Fruit fly (Drosophila melanogaster) whole organism, wandering third instar larva: ENCODE measurements around the gene PolA1.
A peak's percentile ranks its signal among the peaks of the same experiment; 100 is the strongest.

Experiments used
- Abd-B ChIP-seq: fragments of >200 bp; optimal IDR thresholded peaks from 2 replicates; lab custom pipeline; 2017; ENCODE audit warnings: missing biosample characterization, missing genetic modification characterization
- CG32264 ChIP-seq: fragments of 200-800 bp; sonication (Bioruptor generic); optimal IDR thresholded peaks from 2 replicates; lab custom pipeline; 2016; ENCODE audit warnings: missing biosample characterization, missing genetic modification characterization
- CG9705 ChIP-seq: fragments of 200-800 bp; sonication (Bioruptor generic); optimal IDR thresholded peaks from 2 replicates; lab custom pipeline; 2018; ENCODE audit warnings: missing biosample characterization, mild to moderate bottlenecking, missing genetic modification characterization
- CrebA ChIP-seq: fragments of 200-800 bp; sonication (Bioruptor generic); optimal IDR thresholded peaks from 2 replicates; lab custom pipeline; 2016; ENCODE audit warnings: missing biosample characterization, mild to moderate bottlenecking, missing genetic modification characterization, borderline replicate concordance
- Dfd ChIP-seq: fragments of >200 bp; optimal IDR thresholded peaks from 2 replicates; lab custom pipeline; 2017; ENCODE audit warnings: missing biosample characterization, missing genetic modification characterization
- Dif ChIP-seq: fragments of 200-275, 200-300 bp; sonication (Bioruptor generic); optimal IDR thresholded peaks from 2 replicates; lab custom pipeline; 2018; ENCODE audit warnings: missing biosample characterization, missing genetic modification characterization; ENCODE audit not compliant: partially characterized antibody
- GATAd ChIP-seq: sonication (Bioruptor generic); optimal IDR thresholded peaks from 2 replicates; lab custom pipeline; 2016; ENCODE audit warnings: missing biosample characterization, missing genetic modification characterization
- HLH106 ChIP-seq: fragments of 200-800 bp; optimal IDR thresholded peaks from 3 replicates; lab custom pipeline; 2019; ENCODE audit warnings: missing biosample characterization, mild to moderate bottlenecking, missing genetic modification characterization, moderate library complexity
- Hnf4 ChIP-seq: fragments of 200-800 bp; sonication (Bioruptor generic); optimal IDR thresholded peaks from 2 replicates; lab custom pipeline; 2016; ENCODE audit warnings: missing biosample characterization, mild to moderate bottlenecking, missing genetic modification characterization
- Hr78 ChIP-seq: fragments of >200 bp; optimal IDR thresholded peaks from 2 replicates; lab custom pipeline; 2017; ENCODE audit warnings: missing biosample characterization, missing genetic modification characterization
- Hr83 ChIP-seq: fragments of 200-300 bp; sonication (Bioruptor generic); optimal IDR thresholded peaks from 2 replicates; lab custom pipeline; 2016; ENCODE audit warnings: missing biosample characterization, mild to moderate bottlenecking, missing genetic modification characterization, moderate library complexity; ENCODE audit not compliant: poor library complexity, severe bottlenecking
- Jra ChIP-seq: sonication (Bioruptor generic); optimal IDR thresholded peaks from 2 replicates; lab custom pipeline; 2016; ENCODE audit warnings: missing biosample characterization, missing genetic modification characterization
- Mio ChIP-seq: sonication (Bioruptor generic); optimal IDR thresholded peaks from 2 replicates; lab custom pipeline; 2016; ENCODE audit warnings: missing biosample characterization, missing genetic modification characterization
- Myc ChIP-seq: fragments of >200 bp; optimal IDR thresholded peaks from 2 replicates; lab custom pipeline; 2017
- N ChIP-seq: fragments of >200 bp; optimal IDR thresholded peaks from 2 replicates; lab custom pipeline; 2018; ENCODE audit warnings: missing biosample characterization, missing external identifiers, missing genetic modification characterization
- OdsH ChIP-seq: fragments of 200-800 bp; sonication (Bioruptor generic); optimal IDR thresholded peaks from 2 replicates; lab custom pipeline; 2016; ENCODE audit warnings: missing biosample characterization, mild to moderate bottlenecking, missing genetic modification characterization
- Rel ChIP-seq, 2 experiments: fragments of 200-800 bp; sonication (Bioruptor generic) in 1 of 2; optimal IDR thresholded peaks; 2 replicates in 1 of 2; 3 replicates in 1 of 2; lab custom pipeline; 2016 to 2019; ENCODE audit warnings: mild to moderate bottlenecking in 2 of 2, missing biosample characterization in 2 of 2, missing genetic modification characterization in 2 of 2, moderate library complexity in 1 of 2
- Sp1 ChIP-seq: fragments of 200-800 bp; sonication (Bioruptor generic); optimal IDR thresholded peaks from 3 replicates; lab custom pipeline; 2019; ENCODE audit warnings: missing biosample characterization, mild to moderate bottlenecking, missing genetic modification characterization, moderate library complexity
- Vsx2 ChIP-seq: fragments of 200-300, 225-300 bp; sonication (Bioruptor generic); optimal IDR thresholded peaks from 2 replicates; lab custom pipeline; 2018; ENCODE audit warnings: missing biosample characterization, missing genetic modification characterization; ENCODE audit not compliant: partially characterized antibody
- br ChIP-seq: fragments of 200-800 bp; sonication (Bioruptor generic); optimal IDR thresholded peaks from 2 replicates; lab custom pipeline; 2016; ENCODE audit warnings: missing biosample characterization, missing genetic modification characterization
- brk ChIP-seq: fragments of 200-800 bp; sonication (Bioruptor generic); optimal IDR thresholded peaks from 2 replicates; lab custom pipeline; 2016; ENCODE audit warnings: missing biosample characterization, mild to moderate bottlenecking, missing genetic modification characterization
- dl ChIP-seq, 2 experiments: fragments of 175-275, 200-275 bp in 1 of 2; fragments of 200-275 bp in 1 of 2; sonication (Bioruptor generic); optimal IDR thresholded peaks; lab custom pipeline; 2018; ENCODE audit warnings: mild to moderate bottlenecking in 2 of 2, missing biosample characterization in 2 of 2, missing genetic modification characterization in 2 of 2, moderate library complexity in 2 of 2; ENCODE audit not compliant: partially characterized antibody in 2 of 2, insufficient read depth in 1 of 2
- dmrt93B ChIP-seq: fragments of 200-800 bp; sonication (Bioruptor generic); optimal IDR thresholded peaks from 2 replicates; lab custom pipeline; 2018; ENCODE audit warnings: missing biosample characterization, mild to moderate bottlenecking, missing genetic modification characterization
- dsf ChIP-seq: sonication (Bioruptor generic); optimal IDR thresholded peaks from 2 replicates; lab custom pipeline; 2016; ENCODE audit warnings: missing biosample characterization, missing genetic modification characterization, borderline replicate concordance
- ey ChIP-seq: fragments of 200-800 bp; sonication (Bioruptor generic); optimal IDR thresholded peaks from 2 replicates; lab custom pipeline; 2016; ENCODE audit warnings: missing biosample characterization, missing genetic modification characterization
- foxo ChIP-seq, 2 experiments: fragments of 200-800 bp; sonication (Bioruptor generic); optimal IDR thresholded peaks; 2 replicates in 1 of 2; 3 replicates in 1 of 2; lab custom pipeline; 2016 to 2017; ENCODE audit warnings: missing biosample characterization in 2 of 2, missing genetic modification characterization in 2 of 2
- fru ChIP-seq: fragments of 200-800 bp; sonication (Bioruptor generic); optimal IDR thresholded peaks from 3 replicates; lab custom pipeline; 2016; ENCODE audit warnings: missing biosample characterization, mild to moderate bottlenecking, missing genetic modification characterization
- h ChIP-seq: fragments of 200-800 bp; sonication (Bioruptor generic); optimal IDR thresholded peaks from 3 replicates; lab custom pipeline; 2016; ENCODE audit warnings: missing biosample characterization, mild to moderate bottlenecking, missing genetic modification characterization
- lola ChIP-seq: fragments of >200 bp; optimal IDR thresholded peaks from 2 replicates; lab custom pipeline; 2017; ENCODE audit warnings: missing biosample characterization, missing genetic modification characterization
- pan ChIP-seq: fragments of >200 bp; optimal IDR thresholded peaks from 2 replicates; lab custom pipeline; 2017
- psq ChIP-seq: fragments of 200-800 bp; sonication (Bioruptor generic); optimal IDR thresholded peaks from 3 replicates; lab custom pipeline; 2017; ENCODE audit warnings: missing biosample characterization, mild to moderate bottlenecking, missing genetic modification characterization, moderate library complexity
- rgr ChIP-seq: fragments of 200-800 bp; sonication (Bioruptor generic); optimal IDR thresholded peaks from 3 replicates; lab custom pipeline; 2016; ENCODE audit warnings: missing biosample characterization, mild to moderate bottlenecking, missing genetic modification characterization
- sage ChIP-seq: fragments of 200-800 bp; sonication (Bioruptor generic); optimal IDR thresholded peaks from 2 replicates; lab custom pipeline; 2016; ENCODE audit warnings: missing biosample characterization, mild to moderate bottlenecking, missing genetic modification characterization
- sv ChIP-seq: fragments of 200-800 bp; sonication (Bioruptor generic); optimal IDR thresholded peaks from 3 replicates; lab custom pipeline; 2016; ENCODE audit warnings: missing biosample characterization, missing genetic modification characterization
- tai ChIP-seq: sonication (Bioruptor generic); optimal IDR thresholded peaks from 2 replicates; lab custom pipeline; 2016; ENCODE audit warnings: missing biosample characterization, missing genetic modification characterization
- usp ChIP-seq: fragments of >200 bp; optimal IDR thresholded peaks from 2 replicates; lab custom pipeline; 2017; ENCODE audit warnings: missing biosample characterization, missing genetic modification characterization
- woc ChIP-seq: sonication (Bioruptor generic); optimal IDR thresholded peaks from 2 replicates; lab custom pipeline; 2016; ENCODE audit warnings: missing biosample characterization, mild to moderate bottlenecking, missing genetic modification characterization

PolA1 gene

DNA sequence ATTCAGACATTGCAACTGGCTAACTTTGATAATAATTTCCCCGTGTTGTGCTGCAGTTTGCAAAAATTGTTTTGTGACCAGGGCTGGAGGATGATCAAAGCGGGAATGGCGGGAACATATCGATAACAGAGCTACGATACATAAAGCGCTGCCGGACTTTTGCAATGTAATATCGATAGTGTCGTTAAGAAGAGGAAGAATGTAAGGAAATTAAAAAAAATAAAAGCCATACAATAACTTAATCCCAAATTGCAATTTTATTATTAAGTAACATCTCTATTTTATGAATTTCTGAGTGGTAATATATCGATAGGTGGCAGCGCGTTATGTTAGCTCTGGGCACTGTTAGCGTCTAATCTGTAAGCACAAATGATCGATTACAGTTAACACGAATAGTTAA is at the start of gene PolA1:
Gene PolA1 (minus strand): TSS at position 115 of the 400 bp plus-strand sequence.
- TF ChIP-seq Hr78 (GFP tag; lab: Kevin White, UChicago) (no peak), tai (GFP tag; lab: Kevin White, UChicago) (peak; percentile 75), CrebA (GFP tag; lab: Kevin White, UChicago) (no peak), Hnf4 (GFP tag; lab: Kevin White, UChicago) (peak; percentile 35), Jra (peak; percentile 41), ey (GFP tag; lab: Kevin White, UChicago) (peak; percentile 16), br (GFP tag; lab: Kevin White, UChicago) (no peak), Myc (no peak), Sp1 (no peak)

DNA sequence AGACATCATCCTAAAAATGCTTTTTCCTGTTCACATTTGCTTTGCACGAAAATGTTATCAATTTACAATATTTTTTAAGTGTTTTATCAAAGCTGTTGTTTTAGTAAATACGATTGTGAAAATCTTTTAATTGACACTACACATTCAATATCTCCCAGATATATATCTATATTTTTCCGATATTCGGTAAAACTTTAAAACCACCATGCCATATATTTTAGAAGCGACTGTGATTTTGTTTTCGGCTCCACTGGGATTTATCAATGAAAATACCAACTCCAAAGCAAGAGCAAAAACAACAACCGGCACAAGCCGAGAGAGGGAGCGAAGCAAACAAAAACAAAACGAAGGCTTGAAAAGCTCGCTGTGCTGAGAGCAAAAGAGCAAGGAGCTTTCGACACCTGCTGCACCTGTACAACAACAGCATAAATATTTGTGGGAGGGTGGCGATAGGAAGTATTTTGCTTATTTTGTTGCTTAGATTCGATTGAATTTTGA is 48.4 kb upstream of the PolA1 start:
- TF ChIP-seq HLH106 (tag; lab: Kevin White, UChicago) (peak; percentile 81), dmrt93B (GFP tag; lab: Kevin White, UChicago) (peak; percentile 54), Myc (no peak), sv (GFP tag; lab: Kevin White, UChicago) (peak; percentile 5), Mio (no peak), Rel (GFP tag; optimal IDR thresholded peaks at IDR 0.05; lab: Kevin White, UChicago) (no peak), Rel (tag; optimal IDR thresholded peaks at IDR 0.05; lab: Kevin White, UChicago) (peak; percentile 3), psq (GFP tag; lab: Kevin White, UChicago) (peak; percentile 77), sage (GFP tag; lab: Kevin White, UChicago) (no peak), CrebA (GFP tag; lab: Kevin White, UChicago) (no peak), Dfd (no peak), CG32264 (GFP tag; lab: Kevin White, UChicago) (peak; percentile 47), lola (GFP tag; lab: Kevin White, UChicago) (no peak), pan (no peak), foxo (GFP tag; optimal IDR thresholded peaks at IDR 0.05; lab: Kevin White, UChicago) (peak in 1 of 2 experiments; percentile 78), br (GFP tag; lab: Kevin White, UChicago) (peak; percentile 65), N (GFP tag; lab: Kevin White, UChicago) (no peak), dsf (GFP tag; lab: Kevin White, UChicago) (no peak), Vsx2 (GFP tag; lab: Kevin White, UChicago) (no peak), fru (GFP tag; lab: Kevin White, UChicago) (peak; percentile 65), Dif (peak; percentile 40), Sp1 (peak; percentile 82), rgr (peak; percentile 79), ey (GFP tag; lab: Kevin White, UChicago) (peak; percentile 74), Hr83 (GFP tag; lab: Kevin White, UChicago) (no peak), Hnf4 (GFP tag; lab: Kevin White, UChicago) (peak; percentile 69), CG9705 (GFP tag; lab: Kevin White, UChicago) (peak; percentile 62), tai (GFP tag; lab: Kevin White, UChicago) (peak; percentile 44), OdsH (GFP tag; lab: Kevin White, UChicago) (peak; percentile 75), Jra (no peak), h (GFP tag; lab: Kevin White, UChicago) (peak; percentile 76), GATAd (GFP tag; lab: Kevin White, UChicago) (no peak), dl (GFP tag; optimal IDR thresholded peaks at IDR 0.05; lab: Kevin White, UChicago; ENCODE audit: insufficient read depth in 1 of 2, partially characterized antibody in 2 of 2) (no peak), usp (GFP tag; lab: Kevin White, UChicago) (no peak), Abd-B (GFP tag; lab: Kevin White, UChicago) (no peak), Hr78 (GFP tag; lab: Kevin White, UChicago) (no peak), brk (GFP tag; lab: Kevin White, UChicago) (peak; percentile 52), woc (GFP tag; lab: Kevin White, UChicago) (peak; percentile 59)
